Worm (Caenorhabditis elegans) whole organism, L1 larva: ENCODE measurements around the gene C07B5.8.

Experiments used
- efl-3 ChIP-seq: fragments of 200-800 bp; sonication (Bioruptor generic); optimal IDR thresholded peaks from 2 replicates; lab custom pipeline; 2018; ENCODE audit warnings: mild to moderate bottlenecking, missing genetic modification characterization, missing compliant biosample characterization
- lin-13 ChIP-seq: fragments of 150-350 bp; optimal IDR thresholded peaks from 2 replicates; lab custom pipeline; 2014; ENCODE audit warnings: missing biosample characterization, missing genetic modification reagents, missing genetic modification characterization
- mep-1 ChIP-seq: fragments of 150-350 bp; optimal IDR thresholded peaks from 2 replicates; lab custom pipeline; 2014; ENCODE audit warnings: missing biosample characterization, missing genetic modification characterization
- nhr-76 ChIP-seq: sonication (generic microtip); optimal IDR thresholded peaks from 2 replicates; lab custom pipeline; 2017; ENCODE audit warnings: missing biosample characterization, missing genetic modification characterization
- skn-1 ChIP-seq: fragments of 150-350 bp; optimal IDR thresholded peaks from 2 replicates; lab custom pipeline; 2014; ENCODE audit warnings: missing biosample characterization, missing genetic modification characterization
- snpc-4 ChIP-seq: fragments of 150-350 bp; optimal IDR thresholded peaks from 2 replicates; lab custom pipeline; 2014; ENCODE audit warnings: missing biosample characterization, missing genetic modification characterization
- ztf-11 ChIP-seq, 2 experiments: sonication (generic microtip); optimal IDR thresholded peaks; 2 replicates each; lab custom pipeline; 2016 to 2017; ENCODE audit warnings: missing genetic modification characterization in 2 of 2, missing biosample characterization in 1 of 2, missing compliant biosample characterization in 1 of 2

- TF ChIP-seq ztf-11 (tag; optimal IDR thresholded peaks at IDR 0.05; lab: Kevin White, UChicago) (no peak), lin-13 (no peak), skn-1 (tag; lab: Kevin White, UChicago) (no peak), efl-3 (no peak), nhr-76 (tag; lab: Kevin White, UChicago) (no peak), snpc-4 (tag; lab: Kevin White, UChicago) (no peak), mep-1 (tag; lab: Kevin White, UChicago) (no peak)
These were observed 31.6 kb downstream of the C07B5.8 start for ce11 chrX:9504911-9505397.
